Fruit fly (Drosophila melanogaster) Kc167 (cell line): ENCODE measurements around the gene tay.

Experiments used
- Myc ChIP-seq: fragments of >200 bp; optimal IDR thresholded peaks from 2 replicates; lab custom pipeline; 2017; ENCODE audit warnings: missing external identifiers
- Sin3A ChIP-seq: fragments of >200 bp; optimal IDR thresholded peaks from 2 replicates; lab custom pipeline; 2018; ENCODE audit warnings: missing external identifiers
- h ChIP-seq: fragments of >200 bp; optimal IDR thresholded peaks from 3 replicates; lab custom pipeline; 2018; ENCODE audit warnings: missing external identifiers
- insv ChIP-seq: fragments of >200 bp; optimal IDR thresholded peaks from 3 replicates; lab custom pipeline; 2018; ENCODE audit warnings: missing external identifiers
- psq ChIP-seq: fragments of >200 bp; optimal IDR thresholded peaks from 2 replicates; lab custom pipeline; 2017; ENCODE audit warnings: missing external identifiers
- ttk ChIP-seq: sonication (Bioruptor generic); optimal IDR thresholded peaks from 2 replicates; lab custom pipeline; 2017; ENCODE audit warnings: missing external identifiers

dm6 chrX:15886411-15887246 lies 482 bp downstream of the tay start:
- TF ChIP-seq ttk, result no peak
- no peak for TF ChIP-seq Sin3A (lab: Kevin White, UChicago)
- TF ChIP-seq psq (lab: Kevin White, UChicago), result peak; percentile 85
- TF ChIP-seq insv, result no peak
- no peak for TF ChIP-seq Myc (lab: Kevin White, UChicago)
- TF ChIP-seq h (lab: Kevin White, UChicago), result no peak
